Worm (Caenorhabditis elegans) whole organism, L1 larva: ENCODE data around the gene EGAP1.1.

Experiments used
- C16A3.4 ChIP-seq: fragments of 150-350 bp; optimal IDR thresholded peaks from 2 replicates; lab custom pipeline; 2014; ENCODE audit warnings: missing biosample characterization, missing genetic modification characterization
- F16B12.6 ChIP-seq: fragments of 150-350 bp; optimal IDR thresholded peaks from 2 replicates; lab custom pipeline; 2014; ENCODE audit warnings: missing biosample characterization, missing genetic modification characterization
- Y116A8C.19 ChIP-seq: sonication (generic microtip); optimal IDR thresholded peaks from 2 replicates; lab custom pipeline; 2016; ENCODE audit warnings: missing compliant biosample characterization, missing genetic modification characterization, borderline replicate concordance
- ama-1 ChIP-seq: fragments of 150-350 bp; optimal IDR thresholded peaks from 2 replicates; lab custom pipeline; 2014
- blmp-1 ChIP-seq: fragments of 150-350 bp; optimal IDR thresholded peaks from 2 replicates; lab custom pipeline; 2014; ENCODE audit warnings: missing biosample characterization, missing genetic modification characterization
- ceh-8 ChIP-seq: fragments of 200-800 bp; sonication (Bioruptor generic); optimal IDR thresholded peaks from 2 replicates; lab custom pipeline; 2018; ENCODE audit warnings: mild to moderate bottlenecking, missing genetic modification characterization, moderate library complexity, missing compliant biosample characterization
- ceh-82 ChIP-seq, 3 experiments: fragments of 150-350 bp in 1 of 3; sonication (generic microtip) in 2 of 3; optimal IDR thresholded peaks; 2 replicates each; lab custom pipeline; 2014 to 2017; ENCODE audit warnings: missing biosample characterization in 3 of 3, missing genetic modification characterization in 3 of 3
- ceh-90 ChIP-seq: sonication (generic microtip); optimal IDR thresholded peaks from 2 replicates; lab custom pipeline; 2016; ENCODE audit warnings: missing genetic modification characterization, missing compliant biosample characterization
- dpl-1 ChIP-seq, 3 experiments: fragments of 150-350 bp in 2 of 3; sonication (generic microtip) in 1 of 3; optimal IDR thresholded peaks; 2 replicates each; lab custom pipeline; 2014 to 2017; ENCODE audit warnings: missing biosample characterization in 3 of 3, missing genetic modification characterization in 3 of 3, missing genetic modification reagents in 3 of 3
- efl-1 ChIP-seq, 4 experiments: fragments of 150-350 bp; optimal IDR thresholded peaks in 3 of 4; peaks in 1 of 4; 1 replicate in 1 of 4; 2 replicates in 3 of 4; lab custom pipeline; 2014; ENCODE audit warnings: missing biosample characterization in 2 of 4, missing genetic modification characterization in 2 of 4, missing genetic modification reagents in 2 of 4
- elt-2 ChIP-seq: sonication (generic microtip); optimal IDR thresholded peaks from 2 replicates; lab custom pipeline; 2016; ENCODE audit warnings: missing genetic modification characterization, mild to moderate bottlenecking, inconsistent platforms, missing compliant biosample characterization, missing genetic modification reagents
- elt-3 ChIP-seq, 6 experiments: fragments of 150-350 bp in 1 of 6; sonication (generic microtip); optimal IDR thresholded peaks; 2 replicates each; lab custom pipeline; 2017 to 2018; ENCODE audit warnings: missing biosample characterization in 6 of 6, missing genetic modification characterization in 6 of 6, inconsistent platforms in 1 of 6
- fkh-8 ChIP-seq: sonication (generic microtip); optimal IDR thresholded peaks from 2 replicates; lab custom pipeline; 2016; ENCODE audit warnings: mild to moderate bottlenecking, missing genetic modification characterization, missing compliant biosample characterization
- hlh-17 ChIP-seq: fragments of 200-800 bp; sonication (Bioruptor generic); optimal IDR thresholded peaks from 2 replicates; lab custom pipeline; 2018; ENCODE audit warnings: missing genetic modification characterization, mild to moderate bottlenecking, missing compliant biosample characterization, moderate library complexity, borderline replicate concordance
- irx-1 ChIP-seq: sonication (generic microtip); optimal IDR thresholded peaks from 2 replicates; lab custom pipeline; 2016; ENCODE audit warnings: missing genetic modification characterization, missing compliant biosample characterization
- isw-1 ChIP-seq: fragments of 200-800 bp; sonication (Bioruptor generic); IDR thresholded peaks from 2 replicates; pipeline ENCODE4 v1.3.6; 2022; ENCODE audit warnings: missing genetic modification characterization, missing compliant biosample characterization
- lin-13 ChIP-seq: fragments of 150-350 bp; optimal IDR thresholded peaks from 2 replicates; lab custom pipeline; 2014; ENCODE audit warnings: missing biosample characterization, missing genetic modification reagents, missing genetic modification characterization
- lin-14 ChIP-seq: fragments of 200-800 bp; sonication (Bioruptor generic); optimal IDR thresholded peaks from 2 replicates; lab custom pipeline; 2018; ENCODE audit warnings: mild to moderate bottlenecking, missing genetic modification characterization, moderate library complexity, missing compliant biosample characterization
- lin-35 ChIP-seq, 2 experiments: fragments of 150-350 bp; optimal IDR thresholded peaks; 2 replicates each; lab custom pipeline; 2014; ENCODE audit warnings: missing biosample characterization in 2 of 2, missing genetic modification characterization in 2 of 2, missing genetic modification reagents in 2 of 2
- lin-39 ChIP-seq: fragments of 150-350 bp; optimal IDR thresholded peaks from 2 replicates; lab custom pipeline; 2014; ENCODE audit warnings: missing biosample characterization, missing genetic modification reagents, missing genetic modification characterization
- lsy-2 ChIP-seq, 2 experiments: fragments of 150-350 bp; optimal IDR thresholded peaks; 2 replicates each; lab custom pipeline; 2014; ENCODE audit warnings: missing biosample characterization in 2 of 2, missing genetic modification characterization in 2 of 2
- mab-9 ChIP-seq: fragments of 200-800 bp; sonication (Bioruptor generic); IDR thresholded peaks from 2 replicates; pipeline ENCODE4 v1.3.6; 2022; ENCODE audit warnings: missing genetic modification reagents, missing genetic modification characterization, missing compliant biosample characterization
- mdl-1 ChIP-seq, 2 experiments: fragments of 150-350 bp; optimal IDR thresholded peaks; 2 replicates each; lab custom pipeline; 2014 to 2017; ENCODE audit warnings: missing biosample characterization in 2 of 2, missing genetic modification characterization in 2 of 2, inconsistent platforms in 1 of 2
- mef-2 ChIP-seq: fragments of 150-350 bp; optimal IDR thresholded peaks from 2 replicates; lab custom pipeline; 2014; ENCODE audit warnings: missing biosample characterization, missing genetic modification characterization
- mep-1 ChIP-seq: fragments of 150-350 bp; optimal IDR thresholded peaks from 2 replicates; lab custom pipeline; 2014; ENCODE audit warnings: missing biosample characterization, missing genetic modification characterization
- nhr-19 ChIP-seq: fragments of 200-800 bp; sonication (Bioruptor generic); conservative IDR thresholded peaks from 2 replicates; pipeline ENCODE4 v1.3.6; 2022; ENCODE audit warnings: missing genetic modification characterization, missing compliant biosample characterization
- nhr-20 ChIP-seq: sonication (generic microtip); optimal IDR thresholded peaks from 2 replicates; lab custom pipeline; 2016; ENCODE audit warnings: mild to moderate bottlenecking, missing genetic modification characterization, missing compliant biosample characterization
- nhr-237 ChIP-seq: fragments of 150-350 bp; optimal IDR thresholded peaks from 2 replicates; lab custom pipeline; 2014; ENCODE audit warnings: missing biosample characterization, missing genetic modification characterization
- nhr-28 ChIP-seq: fragments of 150-350 bp; optimal IDR thresholded peaks from 2 replicates; lab custom pipeline; 2014; ENCODE audit warnings: missing biosample characterization, missing genetic modification characterization
- nhr-71 ChIP-seq: sonication (generic microtip); optimal IDR thresholded peaks from 2 replicates; lab custom pipeline; 2016; ENCODE audit warnings: mild to moderate bottlenecking, missing genetic modification characterization, moderate library complexity, missing compliant biosample characterization
- nhr-77 ChIP-seq: fragments of 150-350 bp; optimal IDR thresholded peaks from 2 replicates; lab custom pipeline; 2014; ENCODE audit warnings: missing biosample characterization, missing genetic modification characterization
- nhr-85 ChIP-seq: sonication (generic microtip); peaks from one replicate; lab custom pipeline; 2016; ENCODE audit warnings: missing genetic modification characterization, inconsistent platforms, missing compliant biosample characterization
- nhr-90 ChIP-seq: sonication (generic microtip); optimal IDR thresholded peaks from 2 replicates; lab custom pipeline; 2016; ENCODE audit warnings: mild to moderate bottlenecking, missing genetic modification characterization, missing compliant biosample characterization; ENCODE audit not compliant: poor library complexity
- pag-3 ChIP-seq: sonication (generic microtip); optimal IDR thresholded peaks from 2 replicates; lab custom pipeline; 2017; ENCODE audit warnings: missing genetic modification characterization, mild to moderate bottlenecking, missing compliant biosample characterization, antibody characterized with exemption, borderline replicate concordance; ENCODE audit not compliant: insufficient read depth
- pqm-1 ChIP-seq: sonication (generic microtip); optimal IDR thresholded peaks from 3 replicates; lab custom pipeline; 2017; ENCODE audit warnings: missing biosample characterization, missing genetic modification characterization
- rnt-1 ChIP-seq: sonication (generic microtip); optimal IDR thresholded peaks from 2 replicates; lab custom pipeline; 2016; ENCODE audit warnings: mild to moderate bottlenecking, missing genetic modification characterization, moderate library complexity, missing compliant biosample characterization
- skn-1 ChIP-seq: fragments of 150-350 bp; optimal IDR thresholded peaks from 2 replicates; lab custom pipeline; 2014; ENCODE audit warnings: missing biosample characterization, missing genetic modification characterization
- snpc-4 ChIP-seq: fragments of 150-350 bp; optimal IDR thresholded peaks from 2 replicates; lab custom pipeline; 2014; ENCODE audit warnings: missing biosample characterization, missing genetic modification characterization
- snu-23 ChIP-seq: sonication (generic microtip); optimal IDR thresholded peaks from 2 replicates; lab custom pipeline; 2016; ENCODE audit warnings: missing genetic modification characterization, missing compliant biosample characterization
- sptf-1 ChIP-seq: fragments of 150-350 bp; optimal IDR thresholded peaks from 2 replicates; lab custom pipeline; 2014; ENCODE audit warnings: missing biosample characterization, missing genetic modification characterization
- sup-37 ChIP-seq: fragments of 200-800 bp; sonication (Bioruptor generic); optimal IDR thresholded peaks from 2 replicates; lab custom pipeline; 2018; ENCODE audit warnings: mild to moderate bottlenecking, missing genetic modification characterization, missing compliant biosample characterization
- swsn-7 ChIP-seq: sonication (generic microtip); optimal IDR thresholded peaks from 2 replicates; lab custom pipeline; 2016; ENCODE audit warnings: missing genetic modification characterization, missing compliant biosample characterization
- tlp-1 ChIP-seq: fragments of 150-350 bp; optimal IDR thresholded peaks from 2 replicates; lab custom pipeline; 2014; ENCODE audit warnings: missing biosample characterization, missing genetic modification characterization
- unc-130 ChIP-seq: fragments of 150-350 bp; optimal IDR thresholded peaks from 2 replicates; lab custom pipeline; 2017; ENCODE audit warnings: missing biosample characterization, missing genetic modification characterization, inconsistent platforms
- unc-62 ChIP-seq: fragments of 150-350 bp; optimal IDR thresholded peaks from 2 replicates; lab custom pipeline; 2014; ENCODE audit warnings: missing biosample characterization, missing genetic modification reagents, missing genetic modification characterization
- unc-86 ChIP-seq: sonication (generic microtip); optimal IDR thresholded peaks from 2 replicates; lab custom pipeline; 2016; ENCODE audit warnings: missing genetic modification characterization, missing compliant biosample characterization
- unc-98 ChIP-seq: fragments of 200-800 bp; sonication (Bioruptor generic); IDR thresholded peaks from 2 replicates; pipeline ENCODE4 v1.3.6; 2022; ENCODE audit warnings: missing genetic modification characterization, missing compliant biosample characterization
- vab-15 ChIP-seq: sonication (generic microtip); optimal IDR thresholded peaks from 2 replicates; lab custom pipeline; 2017; ENCODE audit warnings: missing genotype, mild to moderate bottlenecking, missing genetic modification characterization, missing compliant biosample characterization
- xbp-1 ChIP-seq: sonication (generic microtip); optimal IDR thresholded peaks from 2 replicates; lab custom pipeline; 2016; ENCODE audit warnings: missing genetic modification characterization, missing compliant biosample characterization

The EGAP1.1 gene

ce11 chrIII:5948986-5949385 lies 12.0 kb upstream of the EGAP1.1 start:
- TF ChIP-seq tlp-1 (tag; lab: Kevin White, UChicago) (peak; percentile 61), isw-1 (GFP tag; lab: Robert Waterston, UW) (no peak)

ce11 chrIII:5948162-5948933 lies 11.3 kb upstream of the EGAP1.1 start, which contains the start of the genes F25B5.6 and F25B5.3:
Gene F25B5.6, minus strand, starts transcription at chrIII:5948733.
Gene F25B5.3, plus strand, starts transcription at chrIII:5948883.
- TF ChIP-seq snu-23 (peak; percentile 58), nhr-28 (no peak), pqm-1 (no peak), mdl-1 (tag; optimal IDR thresholded peaks at IDR 0.05; lab: Kevin White, UChicago) (no peak), nhr-19 (GFP tag; lab: Robert Waterston, UW) (peak; percentile 98), elt-2 (no peak), nhr-85 (tag; lab: Kevin White, UChicago) (peak; percentile 79), pag-3 (tag; lab: Kevin White, UChicago) (no peak), unc-98 (GFP tag; lab: Robert Waterston, UW) (no peak), lin-39 (tag; lab: Kevin White, UChicago) (no peak), blmp-1 (tag; lab: Kevin White, UChicago) (peak; percentile 19), nhr-71 (tag; lab: Kevin White, UChicago) (peak; percentile 57), mab-9 (GFP tag; lab: Robert Waterston, UW) (no peak), mep-1 (tag; lab: Kevin White, UChicago) (peak; percentile 61), mef-2 (tag; lab: Kevin White, UChicago) (no peak), sptf-1 (tag; lab: Kevin White, UChicago) (no peak), nhr-90 (tag; lab: Kevin White, UChicago) (no peak), ceh-90 (tag; lab: Kevin White, UChicago) (no peak), hlh-17 (GFP tag; lab: Kevin White, UChicago) (no peak), nhr-237 (tag; lab: Kevin White, UChicago) (no peak), nhr-20 (tag; lab: Kevin White, UChicago) (peak; percentile 25), snpc-4 (tag; lab: Kevin White, UChicago) (peak; percentile 7), sup-37 (GFP tag; lab: Kevin White, UChicago) (no peak), fkh-8 (tag; lab: Kevin White, UChicago) (peak; percentile 37), swsn-7 (tag; lab: Kevin White, UChicago) (peak; percentile 10), skn-1 (tag; lab: Kevin White, UChicago) (peak; percentile 53), lin-13 (GFP tag; lab: Kevin White, UChicago) (peak; percentile 14), efl-1 (optimal IDR thresholded peaks at IDR 0.05; lab: Kevin White, UChicago) (peak in 1 of 2 experiments; percentile 31), efl-1 (GFP tag; optimal IDR thresholded peaks at IDR 0.05 in 1 of 2; lab: Kevin White, UChicago) (peak; percentile 43 to 92), ama-1 (lab: Kevin White, UChicago) (no peak), irx-1 (tag; lab: Kevin White, UChicago) (no peak), rnt-1 (tag; lab: Kevin White, UChicago) (peak; percentile 9), unc-86 (tag; lab: Kevin White, UChicago) (no peak), ceh-8 (GFP tag; lab: Kevin White, UChicago) (no peak), ceh-82 (tag; optimal IDR thresholded peaks at IDR 0.05; lab: Kevin White, UChicago) (peak in 1 of 3 experiments; percentile 8), F16B12.6 (tag; lab: Kevin White, UChicago) (peak; percentile 83), vab-15 (no peak), unc-62 (GFP tag; lab: Kevin White, UChicago) (no peak), unc-130 (tag; lab: Kevin White, UChicago) (peak; percentile 2), lsy-2 (tag; optimal IDR thresholded peaks at IDR 0.05; lab: Kevin White, UChicago) (peak; percentile 36 to 50), Y116A8C.19 (no peak), xbp-1 (tag; lab: Kevin White, UChicago) (peak; percentile 3), C16A3.4 (peak; percentile 38), elt-3 (tag; optimal IDR thresholded peaks at IDR 0.05; lab: Kevin White, UChicago) (peak in 2 of 6 experiments; percentile 28 to 89), lin-35 (GFP tag; optimal IDR thresholded peaks at IDR 0.05; lab: Kevin White, UChicago) (peak; percentile 8 to 53), tlp-1 (tag; lab: Kevin White, UChicago) (no peak), lin-14 (peak; percentile 51), dpl-1 (GFP tag; optimal IDR thresholded peaks at IDR 0.05; lab: Kevin White, UChicago) (peak in 2 of 3 experiments; percentile 12 to 50), nhr-77 (tag; lab: Kevin White, UChicago) (no peak)
- TF ChIP-seq, all 84 proteins: peak for 24
